Worm (Caenorhabditis elegans) whole organism, midembryonic: Measurements from ENCODE around the gene attf-2.

Experiments
- T22C8.4 ChIP-seq: fragments of 200-800 bp; sonication (Bioruptor generic); IDR thresholded peaks from 2 replicates; pipeline ENCODE4 v1.3.6; 2022; ENCODE audit warnings: missing genetic modification characterization, missing compliant biosample characterization
- cog-1 ChIP-seq: sonication (generic microtip); optimal IDR thresholded peaks from 2 replicates; lab custom pipeline; 2016; ENCODE audit warnings: missing genetic modification characterization, missing compliant biosample characterization
- flt-1 ChIP-seq: fragments of 200-800 bp; sonication (Bioruptor generic); IDR thresholded peaks from 2 replicates; pipeline ENCODE4 v1.3.6; 2022; ENCODE audit warnings: missing genetic modification characterization, missing compliant biosample characterization
- klf-2 ChIP-seq: fragments of 200-800 bp; sonication (Bioruptor generic); conservative IDR thresholded peaks from 2 replicates; pipeline ENCODE4 v1.3.6; 2022; ENCODE audit warnings: missing genetic modification reagents, missing genetic modification characterization, missing compliant biosample characterization
- med-1 ChIP-seq: sonication (generic microtip); optimal IDR thresholded peaks from 2 replicates; lab custom pipeline; 2017; ENCODE audit warnings: missing genetic modification characterization, mild to moderate bottlenecking, missing compliant biosample characterization, antibody characterized with exemption, missing genetic modification reagents; ENCODE audit not compliant: insufficient read depth
- ref-1 ChIP-seq: fragments of 200-800 bp; sonication (Bioruptor generic); conservative IDR thresholded peaks from 2 replicates; pipeline ENCODE4 v1.3.6; 2022; ENCODE audit warnings: missing genetic modification reagents, missing genetic modification characterization, missing compliant biosample characterization
- tab-1 ChIP-seq: fragments of 200-800 bp; sonication (Bioruptor generic); IDR thresholded peaks from 2 replicates; pipeline ENCODE4 v1.3.6; 2022; ENCODE audit warnings: missing genetic modification characterization, missing compliant biosample characterization
- ztf-23 ChIP-seq: fragments of 200-800 bp; sonication (Bioruptor generic); IDR thresholded peaks from 2 replicates; pipeline ENCODE4 v1.3.6; 2022; ENCODE audit warnings: missing genetic modification reagents, missing genetic modification characterization, missing compliant biosample characterization
- ztf-29 ChIP-seq: fragments of 200-800 bp; sonication (Bioruptor generic); IDR thresholded peaks from 2 replicates; pipeline ENCODE4 v1.3.6; 2022; ENCODE audit warnings: missing genetic modification reagents, missing genetic modification characterization, missing compliant biosample characterization

DNA sequence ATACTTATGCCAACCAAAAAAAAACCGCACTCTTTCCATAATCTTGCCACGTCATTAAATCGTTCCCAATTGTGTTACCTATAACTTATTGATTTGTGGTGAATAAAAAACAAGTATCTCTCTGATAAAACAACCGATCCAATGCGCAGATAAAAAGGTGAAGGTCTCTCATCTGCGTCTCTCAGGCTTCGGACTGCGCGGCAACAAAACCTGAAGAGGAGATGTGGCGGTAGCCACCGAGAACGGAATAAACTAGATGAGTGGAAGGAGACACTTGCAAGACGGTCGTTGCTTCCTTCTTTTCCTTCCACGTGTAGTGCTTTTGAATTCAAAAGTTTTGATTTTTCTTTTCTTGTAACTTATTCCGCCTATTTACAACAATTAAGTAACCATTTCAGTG lies 29.0 kb upstream of the attf-2 start, which contains the start of gene fkb-3:
- TF ChIP-seq cog-1 (tag; lab: Kevin White, UChicago) = no peak
- no peak for TF ChIP-seq T22C8.4 (GFP tag; lab: Robert Waterston, UW)
- no peak for TF ChIP-seq klf-2
- TF ChIP-seq flt-1 = no peak
- no peak for TF ChIP-seq ztf-29 (GFP tag; lab: Robert Waterston, UW)
- TF ChIP-seq ref-1 (GFP tag; lab: Robert Waterston, UW) = no peak
- no peak for TF ChIP-seq tab-1 (GFP tag; lab: Robert Waterston, UW)
- TF ChIP-seq ztf-23 (GFP tag; lab: Robert Waterston, UW) = no peak
- no peak for TF ChIP-seq med-1 (GFP tag; lab: Kevin White, UChicago)
